Fruit fly (Drosophila melanogaster) S2 (cell line): ENCODE results near the gene mthl1.
A peak's percentile ranks its signal among the peaks of the same experiment; 100 is the strongest.

ENCODE experiments used
- CG8478 ChIP-seq: fragments of >200 bp; optimal IDR thresholded peaks from 2 replicates; lab custom pipeline; 2018
- CTCF ChIP-seq, 2 experiments: fragments of >200 bp; optimal IDR thresholded peaks; 2 replicates each; lab custom pipeline; 2018

Gene mthl1

dm6 chrX:16624519-16624918 is 16.2 kb upstream of the mthl1 start:
- TF ChIP-seq CG8478 (lab: Kevin White, UChicago): no peak
- peak; percentile 66 to 73 for TF ChIP-seq CTCF (optimal IDR thresholded peaks at IDR 0.05; lab: Kevin White, UChicago)

- TF ChIP-seq CTCF (optimal IDR thresholded peaks at IDR 0.05; lab: Kevin White, UChicago) (no peak), CG8478 (lab: Kevin White, UChicago) (no peak)
These were observed 8.6 kb upstream of the mthl1 start, which contains the start of gene CG9777 for dm6 chrX:16632135-16632534. Gene CG9777, minus strand, starts transcription at chrX:16632235.

- no peak for TF ChIP-seq CTCF (optimal IDR thresholded peaks at IDR 0.05; lab: Kevin White, UChicago)
- TF ChIP-seq CG8478 (lab: Kevin White, UChicago): no peak
These were observed 7.4 kb upstream of the mthl1 start for dm6 chrX:16633181-16633957.

dm6 chrX:16637106-16637590 is 3.6 kb upstream of the mthl1 start, which contains the start of gene Rok:
Gene Rok, minus strand, starts transcription at chrX:16637414.
- TF ChIP-seq CG8478 (lab: Kevin White, UChicago): no peak
- TF ChIP-seq CTCF (optimal IDR thresholded peaks at IDR 0.05; lab: Kevin White, UChicago): peak; percentile 91 to 94

dm6 chrX:16637594-16638485 is 2.9 kb upstream of the mthl1 start, which contains the start of gene RpS19a:
Gene RpS19a, plus strand, starts transcription at chrX:16637894.
- TF ChIP-seq CTCF (optimal IDR thresholded peaks at IDR 0.05; lab: Kevin White, UChicago) (no peak), CG8478 (lab: Kevin White, UChicago) (no peak)

dm6 chrX:16641101-16641420 is 293 bp downstream of the mthl1 start:
- TF ChIP-seq CG8478 (lab: Kevin White, UChicago) (no peak), CTCF (optimal IDR thresholded peaks at IDR 0.05; lab: Kevin White, UChicago) (no peak)

dm6 chrX:16643363-16643946 is 2.7 kb downstream of the mthl1 start:
- no peak for TF ChIP-seq CG8478 (lab: Kevin White, UChicago)
- TF ChIP-seq CTCF (optimal IDR thresholded peaks at IDR 0.05; lab: Kevin White, UChicago): no peak

- TF ChIP-seq CG8478 (lab: Kevin White, UChicago): no peak
- no peak for TF ChIP-seq CTCF (optimal IDR thresholded peaks at IDR 0.05; lab: Kevin White, UChicago)
These were observed 3.9 kb downstream of the mthl1 start for dm6 chrX:16644535-16645131.

- TF ChIP-seq CG8478 (lab: Kevin White, UChicago): no peak
- TF ChIP-seq CTCF (optimal IDR thresholded peaks at IDR 0.05; lab: Kevin White, UChicago): no peak
These were observed 4.7 kb downstream of the mthl1 start for dm6 chrX:16645472-16645871.

- TF ChIP-seq CG8478 (lab: Kevin White, UChicago) (no peak), CTCF (optimal IDR thresholded peaks at IDR 0.05; lab: Kevin White, UChicago) (no peak)
These were observed 6.4 kb downstream of the mthl1 start for dm6 chrX:16647092-16647632.

- TF ChIP-seq CTCF (optimal IDR thresholded peaks at IDR 0.05; lab: Kevin White, UChicago) (no peak), CG8478 (lab: Kevin White, UChicago) (no peak)
These were observed 7.1 kb downstream of the mthl1 start for dm6 chrX:16647737-16648434.

dm6 chrX:16648435-16648781 is 7.6 kb downstream of the mthl1 start:
- no peak for TF ChIP-seq CG8478 (lab: Kevin White, UChicago)
- TF ChIP-seq CTCF (optimal IDR thresholded peaks at IDR 0.05; lab: Kevin White, UChicago): no peak
